Worm (Caenorhabditis elegans) whole organism, young adult: Measurements from ENCODE around the gene gfm-1.

Source experiments
- B0261.1 ChIP-seq: sonication (generic microtip); optimal IDR thresholded peaks from 2 replicates; lab custom pipeline; 2016; ENCODE audit warnings: mild to moderate bottlenecking, missing genetic modification characterization, moderate library complexity, missing compliant biosample characterization
- F49E8.2 ChIP-seq: sonication (generic microtip); optimal IDR thresholded peaks from 3 replicates; lab custom pipeline; 2017; ENCODE audit warnings: missing genetic modification characterization, mild to moderate bottlenecking, missing compliant biosample characterization, antibody characterized with exemption, moderate library complexity; ENCODE audit not compliant: insufficient read depth
- F57C9.4 ChIP-seq: sonication (generic microtip); optimal IDR thresholded peaks from 2 replicates; lab custom pipeline; 2017; ENCODE audit warnings: mild to moderate bottlenecking, missing genetic modification characterization, missing compliant biosample characterization
- K11D2.4 ChIP-seq: fragments of 200-800 bp; sonication (Bioruptor generic); IDR thresholded peaks from 2 replicates; pipeline ENCODE4 v1.3.6; 2022; ENCODE audit warnings: missing genetic modification reagents, missing genetic modification characterization, missing compliant biosample characterization
- Y53F4B.3 ChIP-seq: fragments of 200-800 bp; sonication (Bioruptor generic); IDR thresholded peaks from 2 replicates; pipeline ENCODE4 v1.3.6; 2022; ENCODE audit warnings: missing genetic modification reagents, missing genetic modification characterization, missing compliant biosample characterization
- ama-1 ChIP-seq, 3 experiments: fragments of 150-350 bp in 1 of 3; sonication (generic microtip) in 2 of 3; optimal IDR thresholded peaks; 2 replicates each; lab custom pipeline; 2014 to 2018; ENCODE audit warnings: missing biosample characterization in 2 of 3, missing genetic modification characterization in 2 of 3, missing genetic modification reagents in 2 of 3
- aptf-3 ChIP-seq: fragments of 200-800 bp; sonication (Bioruptor generic); IDR thresholded peaks from 2 replicates; pipeline ENCODE4 v1.3.6; 2022; ENCODE audit warnings: missing genetic modification characterization, missing compliant biosample characterization
- lir-1 ChIP-seq: fragments of 200-800 bp; sonication (Bioruptor generic); conservative IDR thresholded peaks from 2 replicates; pipeline ENCODE4 v1.3.6; 2022; ENCODE audit warnings: missing genetic modification reagents, missing genetic modification characterization, missing compliant biosample characterization
- pha-4 ChIP-seq: fragments of 150-350 bp; sonication (generic microtip); optimal IDR thresholded peaks from 2 replicates; lab custom pipeline; 2014; ENCODE audit warnings: missing biosample characterization, missing genetic modification reagents, missing genetic modification characterization
- snpc-3.4 ChIP-seq: sonication (generic microtip); optimal IDR thresholded peaks from 2 replicates; lab custom pipeline; 2017; ENCODE audit warnings: missing genetic modification characterization, mild to moderate bottlenecking, missing compliant biosample characterization, antibody characterized with exemption, moderate library complexity, missing genotype, missing genetic modification reagents
- tlf-1 ChIP-seq: fragments of 200-800 bp; sonication (Bioruptor generic); optimal IDR thresholded peaks from 2 replicates; lab custom pipeline; 2018; ENCODE audit warnings: mild to moderate bottlenecking, missing genetic modification characterization, missing compliant biosample characterization
- xnd-1 ChIP-seq: sonication (generic microtip); optimal IDR thresholded peaks from 2 replicates; lab custom pipeline; 2016; ENCODE audit warnings: missing genotype, missing genetic modification reagents, missing genetic modification characterization, missing compliant biosample characterization

- TF ChIP-seq xnd-1 (no peak), aptf-3 (GFP tag; lab: Robert Waterston, UW) (no peak), B0261.1 (no peak), lir-1 (no peak), snpc-3.4 (no peak), K11D2.4 (GFP tag; lab: Robert Waterston, UW) (no peak), F49E8.2 (no peak), F57C9.4 (tag; lab: Kevin White, UChicago) (no peak), Y53F4B.3 (GFP tag; lab: Robert Waterston, UW) (no peak), ama-1 (optimal IDR thresholded peaks at IDR 0.05; lab: Kevin White, UChicago) (no peak), ama-1 (GFP tag; optimal IDR thresholded peaks at IDR 0.05; lab: Kevin White, UChicago) (no peak), tlf-1 (GFP tag; lab: Kevin White, UChicago) (no peak), pha-4 (no peak)
These were observed 38.3 kb upstream of the gfm-1 start, which contains the start of gene F42G4.6 for ce11 chrII:13078848-13079428.
